Worm (Caenorhabditis elegans): ENCODE data around the gene F57H12.5.

The F57H12.5 gene

DNA sequence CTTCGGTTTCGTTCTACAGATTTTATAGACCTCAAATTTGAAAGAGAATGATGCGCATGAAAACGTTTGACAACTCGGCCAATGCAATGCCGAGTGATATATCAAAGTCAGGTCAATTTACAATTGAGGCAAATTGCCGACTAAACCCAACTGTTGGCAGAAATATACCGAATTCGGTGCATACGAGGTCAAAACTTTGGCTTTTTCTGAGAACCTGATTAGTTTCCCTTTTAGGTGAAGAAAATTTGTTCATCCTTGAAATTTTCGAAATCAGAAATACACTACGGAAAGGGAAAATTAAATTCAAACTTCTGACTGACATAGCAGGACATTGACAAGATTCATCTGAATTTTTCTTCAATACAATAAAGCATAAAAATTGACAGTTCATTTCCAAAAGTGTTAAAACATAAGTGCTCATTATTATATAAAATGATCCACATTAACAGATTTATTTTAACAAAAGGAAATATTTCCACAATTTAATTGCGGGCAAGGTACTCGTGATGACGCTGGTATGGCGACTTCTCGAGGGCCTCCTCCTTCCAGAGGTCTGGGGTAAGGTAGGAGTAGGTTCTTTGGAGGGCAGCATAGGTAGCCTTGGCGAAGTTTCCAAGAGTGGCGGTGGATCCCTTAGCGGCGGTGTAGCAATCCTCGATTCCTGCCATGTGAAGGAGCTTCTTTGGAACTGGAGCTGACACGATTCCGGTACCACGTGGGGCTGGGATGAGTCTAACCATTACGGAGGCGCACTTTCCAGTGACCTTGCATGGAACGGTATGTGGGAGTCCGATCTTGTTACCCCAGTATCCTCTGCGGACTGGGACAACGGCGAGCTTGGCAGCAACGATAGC, 41.9 kb upstream of the F57H12.5 start (continued):
- TF ChIP-seq hsf-1 (GFP tag; IDR thresholded peaks at IDR 0.05) (peak; percentile 64), cebp-2 (GFP tag; IDR thresholded peaks at IDR 0.05) (0 out of 2 replicates have a peak, but pooled peaks have one; percentile 81), nfyb-1 (GFP tag; IDR thresholded peaks at IDR 0.05) (no peak), zfh-2 (GFP tag; conservative IDR thresholded peaks at IDR 0.05) (peak; percentile 52), attf-5 (GFP tag; optimal IDR thresholded peaks at IDR 0.05) (no peak), ztf-25 (GFP tag; IDR thresholded peaks at IDR 0.05) (peak; percentile 50; the same call in 1 of the 2 replicates), D2030.7 (GFP tag; IDR thresholded peaks at IDR 0.05) (peak; percentile 15), mel-28 (tag; optimal IDR thresholded peaks at IDR 0.05; ENCODE audit: borderline replicate concordance) (no peak), ceh-79 (tag; optimal IDR thresholded peaks at IDR 0.05) (no peak), lin-35 (GFP tag; optimal IDR thresholded peaks at IDR 0.05) (no peak), akir-1 (GFP tag; optimal IDR thresholded peaks at IDR 0.05) (no peak), F55B11.4 (tag; optimal IDR thresholded peaks at IDR 0.05; ENCODE audit: borderline replicate concordance, insufficient read depth) (no peak), ets-4 (GFP tag; optimal IDR thresholded peaks at IDR 0.05) (peak; percentile 12), cebp-1 (GFP tag; IDR thresholded peaks at IDR 0.05) (no peak), cebp-1 (tag; optimal IDR thresholded peaks at IDR 0.05) (no peak), repo-1 (tag; optimal IDR thresholded peaks at IDR 0.05) (peak; percentile 64), efl-1 (GFP tag; optimal IDR thresholded peaks at IDR 0.05) (no peak), nhr-27 (tag; optimal IDR thresholded peaks at IDR 0.05) (no peak), Y53G8AR.9 (GFP tag; conservative IDR thresholded peaks at IDR 0.05) (peak; percentile 62; the same call in 1 of the 2 replicates), snpc-1.3 (tag; optimal IDR thresholded peaks at IDR 0.05; ENCODE audit: insufficient read depth) (peak; percentile 79), egl-44 (GFP tag; IDR thresholded peaks at IDR 0.05) (no peak), him-1 (tag; optimal IDR thresholded peaks at IDR 0.05) (no peak), madf-6 (GFP tag; IDR thresholded peaks at IDR 0.05) (peak; percentile 62), ztf-18 (tag; optimal IDR thresholded peaks at IDR 0.05) (no peak), hrde-1 (tag; optimal IDR thresholded peaks at IDR 0.05; ENCODE audit: borderline replicate concordance) (peak; percentile 79), dox-1 (GFP tag; IDR thresholded peaks at IDR 0.05) (no peak), dpff-1 (tag; optimal IDR thresholded peaks at IDR 0.05) (no peak), Y95B8A.8 (GFP tag; IDR thresholded peaks at IDR 0.05) (no peak), B0336.3 (GFP tag; IDR thresholded peaks at IDR 0.05) (peak; percentile 80), ceh-58 (GFP tag; IDR thresholded peaks at IDR 0.05) (no peak), rcor-1 (GFP tag; IDR thresholded peaks at IDR 0.05) (0 out of 2 replicates have a peak, but pooled peaks have one; percentile 53), egrh-3 (GFP tag; IDR thresholded peaks at IDR 0.05) (no peak), snpc-4 (GFP tag; optimal IDR thresholded peaks at IDR 0.05) (peak; percentile 40), snpc-4 (tag; optimal IDR thresholded peaks at IDR 0.05) (peak in 2 of 4 experiments; percentile 32 to 43), pbrm-1 (GFP tag; IDR thresholded peaks at IDR 0.05) (no peak), zim-3 (tag; optimal IDR thresholded peaks at IDR 0.05) (no peak), lsl-1 (GFP tag; optimal IDR thresholded peaks at IDR 0.05) (no peak), C17E4.6 (GFP tag; IDR thresholded peaks at IDR 0.05) (no peak), rpc-1 (optimal IDR thresholded peaks at IDR 0.05) (no peak), rpc-1 (tag; optimal IDR thresholded peaks at IDR 0.05) (no peak), rec-8 (tag; optimal IDR thresholded peaks at IDR 0.05) (no peak), K12H6.12 (tag; optimal IDR thresholded peaks at IDR 0.05) (no peak), F39B2.1 (GFP tag; IDR thresholded peaks at IDR 0.05) (no peak), ama-1 (optimal IDR thresholded peaks at IDR 0.05) (no peak), ama-1 (GFP tag; optimal IDR thresholded peaks at IDR 0.05) (no peak), let-607 (tag; optimal IDR thresholded peaks at IDR 0.05) (no peak), Y67H2A.10 (GFP tag; conservative IDR thresholded peaks at IDR 0.05) (no peak)
